Fruit fly (Drosophila melanogaster): ENCODE measurements around the gene Dip-C.

Gene Dip-C

dm6 chr3R:12429120-12429610 lies 15.6 kb upstream of the Dip-C start, which contains the start of the genes CG5641 and CG5245 (continued):
- no peak for TF ChIP-seq CHES-1-like (GFP tag; optimal IDR thresholded peaks at IDR 0.05)
- no peak for TF ChIP-seq dimm (GFP tag; IDR thresholded peaks at IDR 0.05)
- peak; percentile 14 for TF ChIP-seq Sry-β (GFP tag; optimal IDR thresholded peaks at IDR 0.05)
- no peak for TF ChIP-seq CG6654 (GFP tag; optimal IDR thresholded peaks at IDR 0.05)
- no peak for TF ChIP-seq CG5180 (GFP tag; optimal IDR thresholded peaks at IDR 0.05)
- no peak for TF ChIP-seq CG7786 (GFP tag; optimal IDR thresholded peaks at IDR 0.05)
- TF ChIP-seq HLH4C (GFP tag; IDR thresholded peaks at IDR 0.05; ENCODE audit: partially characterized antibody) = no peak
- TF ChIP-seq danr (GFP tag; IDR thresholded peaks at IDR 0.05) = no peak
- TF ChIP-seq CG10267 (tag; optimal IDR thresholded peaks at IDR 0.05) = no peak
- no peak for TF ChIP-seq Mes4 (GFP tag; optimal IDR thresholded peaks at IDR 0.05)
- no peak for TF ChIP-seq CG17359 (tag; optimal IDR thresholded peaks at IDR 0.05)
- TF ChIP-seq Sox102F (GFP tag; optimal IDR thresholded peaks at IDR 0.05) = no peak
- no peak for TF ChIP-seq gsb-n (tag; optimal IDR thresholded peaks at IDR 0.05)
- no peak for TF ChIP-seq br (optimal IDR thresholded peaks at IDR 0.05)
- TF ChIP-seq Lhr (GFP tag; optimal IDR thresholded peaks at IDR 0.05) = peak; percentile 31
- TF ChIP-seq CG14050 (GFP tag; IDR thresholded peaks at IDR 0.05) = no peak
- TF ChIP-seq BEAF-32 (GFP tag; optimal IDR thresholded peaks at IDR 0.05) = peak; percentile 30
- TF ChIP-seq lbe (GFP tag; optimal IDR thresholded peaks at IDR 0.05) = no peak
- TF ChIP-seq Abd-B (GFP tag; optimal IDR thresholded peaks at IDR 0.05) = no peak
- no peak for TF ChIP-seq CG6175 (GFP tag; IDR thresholded peaks at IDR 0.05)
- TF ChIP-seq chm (GFP tag; IDR thresholded peaks at IDR 0.05) = no peak
- no peak for TF ChIP-seq onecut (GFP tag; IDR thresholded peaks at IDR 0.05)
- no peak for TF ChIP-seq chn (GFP tag; optimal IDR thresholded peaks at IDR 0.05)
- no peak for TF ChIP-seq CG9727 (GFP tag; optimal IDR thresholded peaks at IDR 0.05)
- no peak for TF ChIP-seq sim (GFP tag; IDR thresholded peaks at IDR 0.05)
- TF ChIP-seq hbn (GFP tag; IDR thresholded peaks at IDR 0.05; ENCODE audit: partially characterized antibody) = no peak
- TF ChIP-seq CG7357 (GFP tag; IDR thresholded peaks at IDR 0.05) = no peak
- no peak for TF ChIP-seq CG15696 (tag; optimal IDR thresholded peaks at IDR 0.05)
- no peak for TF ChIP-seq CG33213 (GFP tag; optimal IDR thresholded peaks at IDR 0.05)
- TF ChIP-seq Hmr (GFP tag; optimal IDR thresholded peaks at IDR 0.05) = no peak
- TF ChIP-seq lov (optimal IDR thresholded peaks at IDR 0.05) = no peak
- TF ChIP-seq lov (GFP tag; IDR thresholded peaks at IDR 0.05) = no peak
- no peak for TF ChIP-seq CG6683 (GFP tag; optimal IDR thresholded peaks at IDR 0.05)
- no peak for TF ChIP-seq tio (GFP tag; optimal IDR thresholded peaks at IDR 0.05)
- TF ChIP-seq CG30020 (tag; optimal IDR thresholded peaks at IDR 0.05) = peak; percentile 15
- no peak for TF ChIP-seq zf30C (GFP tag; optimal IDR thresholded peaks at IDR 0.05)
- no peak for TF ChIP-seq nerfin-2 (GFP tag; IDR thresholded peaks at IDR 0.05; ENCODE audit: partially characterized antibody)
- no peak for TF ChIP-seq mirr (GFP tag; optimal IDR thresholded peaks at IDR 0.05)
- peak; percentile 51 for TF ChIP-seq CG4617 (GFP tag; optimal IDR thresholded peaks at IDR 0.05; ENCODE audit: borderline replicate concordance)
- no peak for TF ChIP-seq CG15601 (tag; optimal IDR thresholded peaks at IDR 0.05)
- no peak for TF ChIP-seq bab2 (GFP tag; optimal IDR thresholded peaks at IDR 0.05)
- no peak for TF ChIP-seq CG4707 (GFP tag; optimal IDR thresholded peaks at IDR 0.05)
- TF ChIP-seq Hmx (GFP tag; optimal IDR thresholded peaks at IDR 0.05) = no peak
- no peak for TF ChIP-seq ab (GFP tag; optimal IDR thresholded peaks at IDR 0.05)
- no peak for TF ChIP-seq Oaz (GFP tag; IDR thresholded peaks at IDR 0.05)
- no peak for TF ChIP-seq z (GFP tag; IDR thresholded peaks at IDR 0.05)
- TF ChIP-seq fd96Cb (tag; optimal IDR thresholded peaks at IDR 0.05) = no peak
- peak; percentile 29 for TF ChIP-seq phol (tag; optimal IDR thresholded peaks at IDR 0.05)
- TF ChIP-seq tll (GFP tag; optimal IDR thresholded peaks at IDR 0.05) = no peak
- no peak for TF ChIP-seq Hsf (GFP tag; optimal IDR thresholded peaks at IDR 0.05)
- TF ChIP-seq CG16813 (GFP tag; IDR thresholded peaks at IDR 0.05; ENCODE audit: partially characterized antibody) = no peak
